Fruit fly (Drosophila melanogaster) whole organism, embryonic: ENCODE data around the gene CG7264.

Experiments used
- ATbp ChIP-seq: fragments of 200-800 bp; sonication (Bioruptor generic); optimal IDR thresholded peaks from 2 replicates; lab custom pipeline; 2017; ENCODE audit warnings: missing biosample characterization, mild to moderate bottlenecking, missing genetic modification characterization, missing genetic modification reagents
- CG10543 ChIP-seq: fragments of 200-800 bp; sonication (Bioruptor generic); optimal IDR thresholded peaks from 3 replicates; lab custom pipeline; 2017; ENCODE audit warnings: missing biosample characterization, mild to moderate bottlenecking, missing genetic modification characterization, moderate library complexity
- CG10959 ChIP-seq: fragments of 200-800 bp; sonication (Bioruptor generic); IDR thresholded peaks from 2 replicates; pipeline ENCODE4 v1.3.6; 2022; ENCODE audit warnings: missing biosample characterization, missing genetic modification characterization
- CG10979 ChIP-seq: fragments of 200-800 bp; sonication (Bioruptor generic); optimal IDR thresholded peaks from 2 replicates; lab custom pipeline; 2018; ENCODE audit warnings: missing biosample characterization, mild to moderate bottlenecking, missing genetic modification characterization, moderate library complexity
- CG11560 ChIP-seq: fragments of 200-800 bp; sonication (Bioruptor generic); IDR thresholded peaks from 3 replicates; pipeline ENCODE4 v1.3.6; 2022; ENCODE audit warnings: missing biosample characterization, missing genetic modification characterization
- CG13424 ChIP-seq: fragments of 200-800 bp; sonication (Bioruptor generic); optimal IDR thresholded peaks from 2 replicates; lab custom pipeline; 2019; ENCODE audit warnings: missing biosample characterization, mild to moderate bottlenecking, missing genetic modification characterization, moderate library complexity
- CG14667 ChIP-seq: fragments of 200-800 bp; sonication (Bioruptor generic); IDR thresholded peaks from 2 replicates; pipeline ENCODE4 v1.3.6; 2022; ENCODE audit warnings: missing biosample characterization, missing genetic modification characterization
- CG14965 ChIP-seq: fragments of 200-800 bp; sonication (Bioruptor generic); optimal IDR thresholded peaks from 2 replicates; lab custom pipeline; 2016; ENCODE audit warnings: missing biosample characterization, missing genetic modification characterization, borderline replicate concordance
- CG17186 ChIP-seq: fragments of 200-800 bp; sonication (Bioruptor generic); optimal IDR thresholded peaks from 3 replicates; lab custom pipeline; 2017; ENCODE audit warnings: missing biosample characterization, missing genetic modification reagents, missing genetic modification characterization
- CG17359 ChIP-seq: fragments of 200-800 bp; sonication (Bioruptor generic); optimal IDR thresholded peaks from 3 replicates; lab custom pipeline; 2018; ENCODE audit warnings: missing biosample characterization, mild to moderate bottlenecking, missing genetic modification characterization, moderate library complexity
- CG18262 ChIP-seq: fragments of 200-800 bp; optimal IDR thresholded peaks from 3 replicates; lab custom pipeline; 2019; ENCODE audit warnings: missing biosample characterization, mild to moderate bottlenecking, missing genetic modification characterization, moderate library complexity
- CG2120 ChIP-seq: fragments of 200-800 bp; sonication (Bioruptor generic); optimal IDR thresholded peaks from 3 replicates; lab custom pipeline; 2016; ENCODE audit warnings: missing biosample characterization, missing genetic modification characterization
- CG2129 ChIP-seq: fragments of 200-800 bp; sonication (Bioruptor generic); IDR thresholded peaks from 2 replicates; pipeline ENCODE4 v1.3.6; 2022; ENCODE audit warnings: missing biosample characterization, missing genetic modification characterization; ENCODE audit not compliant: partially characterized antibody
- CG2678 ChIP-seq: fragments of 200-800 bp; sonication (Bioruptor generic); optimal IDR thresholded peaks from 3 replicates; lab custom pipeline; 2019; ENCODE audit warnings: missing biosample characterization, mild to moderate bottlenecking, missing genetic modification characterization, moderate library complexity
- CG30020 ChIP-seq: fragments of 200-800 bp; optimal IDR thresholded peaks from 2 replicates; lab custom pipeline; 2019; ENCODE audit warnings: missing biosample characterization, mild to moderate bottlenecking, missing genetic modification characterization, moderate library complexity
- CG30403 ChIP-seq: fragments of 200-800 bp; sonication (Bioruptor generic); optimal IDR thresholded peaks from 3 replicates; lab custom pipeline; 2016; ENCODE audit warnings: missing biosample characterization, missing genetic modification characterization
- CG31224 ChIP-seq: fragments of 200-800 bp; sonication (Bioruptor generic); IDR thresholded peaks from 2 replicates; pipeline ENCODE4 v1.3.6; 2022; ENCODE audit warnings: missing biosample characterization, missing genetic modification characterization
- CG3995 ChIP-seq: fragments of 200-800 bp; sonication (Bioruptor generic); optimal IDR thresholded peaks from 3 replicates; lab custom pipeline; 2016; ENCODE audit warnings: missing biosample characterization, missing genetic modification characterization
- CG6254 ChIP-seq: fragments of 200-800 bp; sonication (Bioruptor generic); optimal IDR thresholded peaks from 3 replicates; lab custom pipeline; 2017; ENCODE audit warnings: mild to moderate bottlenecking, missing biosample characterization, missing genetic modification reagents, missing genetic modification characterization
- CG7372 ChIP-seq: fragments of 200-800 bp; sonication (Bioruptor generic); IDR thresholded peaks from 2 replicates; pipeline ENCODE4 v1.3.6; 2022; ENCODE audit warnings: missing biosample characterization, missing genetic modification characterization
- CG7786 ChIP-seq: fragments of 200-800 bp; sonication (Bioruptor generic); optimal IDR thresholded peaks from 2 replicates; lab custom pipeline; 2016; ENCODE audit warnings: missing biosample characterization, missing genetic modification characterization
- CG7928 ChIP-seq: fragments of 200-800 bp; sonication (Bioruptor generic); optimal IDR thresholded peaks from 2 replicates; lab custom pipeline; 2017; ENCODE audit warnings: missing biosample characterization, mild to moderate bottlenecking, missing genetic modification characterization
- CG7987 ChIP-seq: fragments of 200-800 bp; sonication (Bioruptor generic); optimal IDR thresholded peaks from 2 replicates; lab custom pipeline; 2018; ENCODE audit warnings: missing biosample characterization, mild to moderate bottlenecking, missing genetic modification characterization, moderate library complexity
- CG8089 ChIP-seq: fragments of 200-800 bp; sonication (Bioruptor generic); optimal IDR thresholded peaks from 3 replicates; lab custom pipeline; 2016; ENCODE audit warnings: missing biosample characterization, missing genetic modification characterization
- CG8359 ChIP-seq: fragments of 200-800 bp; sonication (Bioruptor generic); optimal IDR thresholded peaks from 2 replicates; lab custom pipeline; 2017; ENCODE audit warnings: missing biosample characterization, mild to moderate bottlenecking, missing genetic modification characterization, borderline replicate concordance
- CG9437 ChIP-seq: fragments of 200-800 bp; sonication (Bioruptor generic); optimal IDR thresholded peaks from 2 replicates; lab custom pipeline; 2018; ENCODE audit warnings: missing biosample characterization, mild to moderate bottlenecking, missing genetic modification characterization
- CG9797 ChIP-seq: fragments of 200-800 bp; sonication (Bioruptor generic); optimal IDR thresholded peaks from 3 replicates; lab custom pipeline; 2018; ENCODE audit warnings: missing biosample characterization, mild to moderate bottlenecking, missing genetic modification characterization
- CoRest ChIP-seq: fragments of 200-800 bp; sonication (Bioruptor generic); optimal IDR thresholded peaks from 3 replicates; lab custom pipeline; 2018; ENCODE audit warnings: missing biosample characterization, mild to moderate bottlenecking, missing genetic modification characterization, moderate library complexity
- Doc3 ChIP-seq: fragments of 200-800 bp; sonication (Bioruptor generic); IDR thresholded peaks from 3 replicates; pipeline ENCODE4 v1.3.6; 2022; ENCODE audit warnings: missing biosample characterization, missing genetic modification characterization; ENCODE audit not compliant: partially characterized antibody
- Ets65A ChIP-seq: fragments of 200-800 bp; sonication (Bioruptor generic); peaks from one replicate; lab custom pipeline; 2016; ENCODE audit warnings: missing biosample characterization, missing genetic modification characterization
- Lhr ChIP-seq: fragments of 200-800 bp; sonication (Bioruptor generic); optimal IDR thresholded peaks from 3 replicates; lab custom pipeline; 2017; ENCODE audit warnings: mild to moderate bottlenecking, missing biosample characterization, missing genetic modification reagents, missing genetic modification characterization
- Stat92E ChIP-seq, 3 experiments: fragments of >200 bp in 2 of 3; fragments of 200-800 bp in 1 of 3; sonication (Bioruptor generic) in 1 of 3; optimal IDR thresholded peaks; 2 replicates each; lab custom pipeline; 2017 to 2019; ENCODE audit warnings: missing biosample characterization in 3 of 3, missing genetic modification characterization in 3 of 3, mild to moderate bottlenecking in 1 of 3, moderate library complexity in 1 of 3
- caup ChIP-seq: fragments of 200-800 bp; sonication (Bioruptor generic); optimal IDR thresholded peaks from 3 replicates; lab custom pipeline; 2017; ENCODE audit warnings: missing biosample characterization, mild to moderate bottlenecking, missing genetic modification characterization, moderate library complexity; ENCODE audit not compliant: severe bottlenecking
- cg ChIP-seq: fragments of 200-800 bp; sonication (Bioruptor generic); optimal IDR thresholded peaks from 3 replicates; lab custom pipeline; 2019; ENCODE audit warnings: missing biosample characterization, mild to moderate bottlenecking, missing genetic modification characterization, moderate library complexity
- chif ChIP-seq, 2 experiments: fragments of 200-800 bp; sonication (Bioruptor generic); optimal IDR thresholded peaks; 3 replicates each; lab custom pipeline; 2016; ENCODE audit warnings: missing biosample characterization in 2 of 2, missing genetic modification characterization in 2 of 2
- croc ChIP-seq: fragments of 200-800 bp; sonication (Bioruptor generic); conservative IDR thresholded peaks from 3 replicates; pipeline ENCODE4 v1.3.6; 2022; ENCODE audit warnings: missing biosample characterization, missing genetic modification characterization
- dan ChIP-seq: fragments of 200-800 bp; sonication (Bioruptor generic); IDR thresholded peaks from 2 replicates; pipeline ENCODE4 v1.3.6; 2022; ENCODE audit warnings: missing biosample characterization, missing genetic modification characterization
- dm ChIP-seq: fragments of 200-800 bp; sonication (Bioruptor generic); optimal IDR thresholded peaks from 3 replicates; lab custom pipeline; 2016; ENCODE audit warnings: missing biosample characterization, missing genetic modification characterization
- ewg ChIP-seq: fragments of 200-800 bp; sonication (Bioruptor generic); optimal IDR thresholded peaks from 3 replicates; lab custom pipeline; 2017; ENCODE audit warnings: mild to moderate bottlenecking, missing biosample characterization, missing genetic modification reagents, missing genetic modification characterization
- grn ChIP-seq: fragments of 200-800 bp; sonication (Bioruptor generic); optimal IDR thresholded peaks from 3 replicates; lab custom pipeline; 2017; ENCODE audit warnings: missing biosample characterization, missing genetic modification characterization
- hbn ChIP-seq: fragments of 200-800 bp; sonication (Bioruptor generic); IDR thresholded peaks from 2 replicates; pipeline ENCODE4 v1.3.6; 2022; ENCODE audit warnings: missing biosample characterization, missing genetic modification characterization; ENCODE audit not compliant: partially characterized antibody
- jigr1 ChIP-seq: fragments of 200-800 bp; sonication (Bioruptor generic); IDR thresholded peaks from 3 replicates; pipeline ENCODE4 v1.3.6; 2022; ENCODE audit warnings: missing biosample characterization, missing genetic modification characterization
- knrl ChIP-seq: fragments of 200-800 bp; sonication (Bioruptor generic); IDR thresholded peaks from 3 replicates; pipeline ENCODE4 v1.3.6; 2022; ENCODE audit warnings: missing biosample characterization, missing genetic modification characterization; ENCODE audit not compliant: partially characterized antibody
- maf-S ChIP-seq: fragments of 200-800 bp; sonication (Bioruptor generic); optimal IDR thresholded peaks from 2 replicates; lab custom pipeline; 2016; ENCODE audit warnings: missing biosample characterization, missing genetic modification characterization
- nmo ChIP-seq: fragments of 200-800 bp; sonication (Bioruptor generic); optimal IDR thresholded peaks from 2 replicates; lab custom pipeline; 2018; ENCODE audit warnings: missing biosample characterization, mild to moderate bottlenecking, missing genetic modification characterization, moderate library complexity
- onecut ChIP-seq: fragments of 200-800 bp; sonication (Bioruptor generic); IDR thresholded peaks from 2 replicates; pipeline ENCODE4 v1.3.6; 2022; ENCODE audit warnings: missing biosample characterization, missing genetic modification characterization
- sob ChIP-seq: fragments of 200-800 bp; sonication (Bioruptor generic); IDR thresholded peaks from 2 replicates; pipeline ENCODE4 v1.3.6; 2022; ENCODE audit warnings: missing biosample characterization, missing genetic modification characterization
- sr ChIP-seq: fragments of 200-800 bp; sonication (Bioruptor generic); IDR thresholded peaks from 3 replicates; pipeline ENCODE4 v1.3.6; 2022; ENCODE audit warnings: missing biosample characterization, missing genetic modification characterization
- tgo ChIP-seq: fragments of 200-800 bp; sonication (Bioruptor generic); IDR thresholded peaks from 3 replicates; pipeline ENCODE4 v1.3.6; 2022; ENCODE audit warnings: missing biosample characterization, missing genetic modification characterization
- tll ChIP-seq, 2 experiments: fragments of 200-800 bp in 1 of 2; fragments of >200 bp in 1 of 2; sonication (Bioruptor generic) in 1 of 2; optimal IDR thresholded peaks; 2 replicates each; lab custom pipeline; 2017 to 2019; ENCODE audit warnings: missing biosample characterization in 2 of 2, missing genetic modification characterization in 2 of 2, mild to moderate bottlenecking in 1 of 2, moderate library complexity in 1 of 2

Gene CG7264

dm6 chr3L:11789773-11790172 is 39.1 kb upstream of the CG7264 start, which contains the start of gene Pi3K68D (continued):
- TF ChIP-seq CG30403 (GFP tag; lab: Kevin White, UChicago) (no peak), Ets65A (peak; percentile 16), caup (GFP tag; lab: Kevin White, UChicago) (no peak), CG30020 (tag; lab: Kevin White, UChicago) (peak; percentile 12), Lhr (peak; percentile 81), CG6254 (GFP tag; lab: Kevin White, UChicago) (no peak), CG9797 (GFP tag; lab: Kevin White, UChicago) (peak; percentile 60), CG10543 (no peak), CG17186 (GFP tag; lab: Kevin White, UChicago) (peak; percentile 73), tll (GFP tag; optimal IDR thresholded peaks at IDR 0.05; lab: Kevin White, UChicago) (no peak), CG11560 (peak; percentile 49; the same call in 1 of the 3 replicates), ATbp (no peak), CG13424 (tag; lab: Kevin White, UChicago) (no peak), CG9437 (GFP tag; lab: Kevin White, UChicago) (no peak), CG3995 (peak; percentile 71), onecut (GFP tag; lab: Robert Waterston, UW) (peak; percentile 74), ewg (GFP tag; lab: Kevin White, UChicago) (peak; percentile 85), maf-S (GFP tag; lab: Kevin White, UChicago) (no peak), CG2129 (peak; percentile 88), CG14667 (GFP tag; lab: Robert Waterston, UW) (no peak), CG10979 (tag; lab: Kevin White, UChicago) (no peak), CG2120 (GFP tag; lab: Kevin White, UChicago) (no peak), cg (peak; percentile 88), tgo (GFP tag; lab: Robert Waterston, UW) (no peak), sob (GFP tag; lab: Robert Waterston, UW) (0 out of 2 replicates have a peak, but pooled peaks have one; percentile 16), hbn (peak; percentile 89), CoRest (peak; percentile 41), CG31224 (GFP tag; lab: Robert Waterston, UW) (no peak), Doc3 (GFP tag; lab: Robert Waterston, UW) (peak; percentile 84), CG7928 (GFP tag; lab: Kevin White, UChicago) (peak; percentile 6), CG8089 (no peak), CG2678 (no peak), CG7987 (GFP tag; lab: Kevin White, UChicago) (peak; percentile 15), nmo (GFP tag; lab: Kevin White, UChicago) (peak; percentile 68), CG14965 (GFP tag; lab: Kevin White, UChicago) (no peak), CG7372 (GFP tag; lab: Robert Waterston, UW) (no peak), CG8359 (GFP tag; lab: Kevin White, UChicago) (no peak), dan (GFP tag; lab: Robert Waterston, UW) (no peak), CG18262 (tag; lab: Kevin White, UChicago) (no peak), Stat92E (GFP tag; optimal IDR thresholded peaks at IDR 0.05; lab: Kevin White, UChicago) (no peak), grn (no peak), CG17359 (tag; lab: Kevin White, UChicago) (no peak), CG10959 (GFP tag; lab: Robert Waterston, UW) (no peak), CG7786 (GFP tag; lab: Kevin White, UChicago) (no peak), jigr1 (no peak), dm (GFP tag; lab: Kevin White, UChicago) (no peak), knrl (GFP tag; lab: Robert Waterston, UW) (peak; percentile 95), chif (GFP tag; optimal IDR thresholded peaks at IDR 0.05; lab: Kevin White, UChicago) (peak in 1 of 2 experiments; percentile 9), sr (GFP tag; lab: Robert Waterston, UW) (no peak), croc (GFP tag; lab: Robert Waterston, UW) (no peak)
